Worm (Caenorhabditis elegans): Measurements from ENCODE around the gene irld-7.
A peak's percentile ranks its signal among the peaks of the same experiment; 100 is the strongest.

Gene irld-7

ce11 chrIV:6590029-6590428 is at the start of gene irld-7, which contains the start of gene lec-11:
irld-7 (plus strand) TSS chrIV:6590360.
lec-11 (minus strand) TSS chrIV:6590154.
- TF ChIP-seq dao-5 (tag; optimal IDR thresholded peaks at IDR 0.05) (no peak), W03F9.2 (tag; optimal IDR thresholded peaks at IDR 0.05) (no peak), him-1 (tag; optimal IDR thresholded peaks at IDR 0.05) (no peak)

ce11 chrIV:6541435-6541834 is 48.7 kb upstream of the irld-7 start, which contains the start of gene C01G5.25:
C01G5.25 (plus strand) TSS chrIV:6541684.
- TF ChIP-seq W03F9.2 (tag; optimal IDR thresholded peaks at IDR 0.05), result no peak
- no peak for TF ChIP-seq dao-5 (tag; optimal IDR thresholded peaks at IDR 0.05)
- no peak for TF ChIP-seq him-1 (tag; optimal IDR thresholded peaks at IDR 0.05)

- TF ChIP-seq dao-5 (tag; optimal IDR thresholded peaks at IDR 0.05) (no peak), W03F9.2 (tag; optimal IDR thresholded peaks at IDR 0.05) (no peak), him-1 (tag; optimal IDR thresholded peaks at IDR 0.05) (no peak)
Measured at ce11 chrIV:6542962-6543361, 47.2 kb upstream of the irld-7 start.

- TF ChIP-seq him-1 (tag; optimal IDR thresholded peaks at IDR 0.05) (no peak), W03F9.2 (tag; optimal IDR thresholded peaks at IDR 0.05) (no peak), dao-5 (tag; optimal IDR thresholded peaks at IDR 0.05) (no peak)
Measured at ce11 chrIV:6547397-6547796, 42.8 kb upstream of the irld-7 start.

- TF ChIP-seq dao-5 (tag; optimal IDR thresholded peaks at IDR 0.05) (no peak), W03F9.2 (tag; optimal IDR thresholded peaks at IDR 0.05) (peak; percentile 30), him-1 (tag; optimal IDR thresholded peaks at IDR 0.05) (peak; percentile 61)
Measured at ce11 chrIV:6548609-6549008, 41.6 kb upstream of the irld-7 start, which contains the start of gene fan-1. fan-1 (plus strand) TSS chrIV:6548686.

- TF ChIP-seq W03F9.2 (tag; optimal IDR thresholded peaks at IDR 0.05), result no peak
- no peak for TF ChIP-seq dao-5 (tag; optimal IDR thresholded peaks at IDR 0.05)
- TF ChIP-seq him-1 (tag; optimal IDR thresholded peaks at IDR 0.05), result no peak
Measured at ce11 chrIV:6552036-6552435, 38.1 kb upstream of the irld-7 start.

- no peak for TF ChIP-seq him-1 (tag; optimal IDR thresholded peaks at IDR 0.05)
- no peak for TF ChIP-seq dao-5 (tag; optimal IDR thresholded peaks at IDR 0.05)
- TF ChIP-seq W03F9.2 (tag; optimal IDR thresholded peaks at IDR 0.05), result no peak
Measured at ce11 chrIV:6554865-6555264, 35.3 kb upstream of the irld-7 start.

ce11 chrIV:6555388-6556330 is 34.5 kb upstream of the irld-7 start, which contains the start of gene paqr-1:
paqr-1 (minus strand) TSS chrIV:6555438.
- TF ChIP-seq W03F9.2 (tag; optimal IDR thresholded peaks at IDR 0.05), result no peak
- no peak for TF ChIP-seq dao-5 (tag; optimal IDR thresholded peaks at IDR 0.05)
- no peak for TF ChIP-seq him-1 (tag; optimal IDR thresholded peaks at IDR 0.05)

- peak; percentile 9 for TF ChIP-seq dao-5 (tag; optimal IDR thresholded peaks at IDR 0.05)
- TF ChIP-seq him-1 (tag; optimal IDR thresholded peaks at IDR 0.05), result peak; percentile 45
- TF ChIP-seq W03F9.2 (tag; optimal IDR thresholded peaks at IDR 0.05), result peak; percentile 19
Measured at ce11 chrIV:6556624-6557368, 33.4 kb upstream of the irld-7 start, which contains the start of gene try-3. try-3 (plus strand) TSS chrIV:6557155.

ce11 chrIV:6560434-6560833 is 29.7 kb upstream of the irld-7 start, which contains the start of gene best-9:
best-9 (plus strand) TSS chrIV:6560734.
- TF ChIP-seq W03F9.2 (tag; optimal IDR thresholded peaks at IDR 0.05) (no peak), him-1 (tag; optimal IDR thresholded peaks at IDR 0.05) (no peak), dao-5 (tag; optimal IDR thresholded peaks at IDR 0.05) (no peak)

- no peak for TF ChIP-seq W03F9.2 (tag; optimal IDR thresholded peaks at IDR 0.05)
- TF ChIP-seq dao-5 (tag; optimal IDR thresholded peaks at IDR 0.05), result no peak
- TF ChIP-seq him-1 (tag; optimal IDR thresholded peaks at IDR 0.05), result no peak
Measured at ce11 chrIV:6562039-6562438, 28.1 kb upstream of the irld-7 start.

- TF ChIP-seq dao-5 (tag; optimal IDR thresholded peaks at IDR 0.05) (no peak), him-1 (tag; optimal IDR thresholded peaks at IDR 0.05) (no peak), W03F9.2 (tag; optimal IDR thresholded peaks at IDR 0.05) (no peak)
Measured at ce11 chrIV:6565605-6566004, 24.6 kb upstream of the irld-7 start.

ce11 chrIV:6572238-6572637 is 17.9 kb upstream of the irld-7 start, which contains the start of gene bicd-1:
bicd-1 (minus strand) TSS chrIV:6572338.
- TF ChIP-seq W03F9.2 (tag; optimal IDR thresholded peaks at IDR 0.05), result no peak
- TF ChIP-seq dao-5 (tag; optimal IDR thresholded peaks at IDR 0.05), result no peak
- no peak for TF ChIP-seq him-1 (tag; optimal IDR thresholded peaks at IDR 0.05)

Measured in whole organism, L4/young adult.